Worm (Caenorhabditis elegans) whole organism, dauer: ENCODE results near the gene srh-104.

Source experiments
- unc-62 ChIP-seq: sonication (generic microtip); optimal IDR thresholded peaks from 2 replicates; lab custom pipeline; 2017; ENCODE audit warnings: missing biosample characterization, missing genetic modification reagents, missing genetic modification characterization

The srh-104 gene

DNA sequence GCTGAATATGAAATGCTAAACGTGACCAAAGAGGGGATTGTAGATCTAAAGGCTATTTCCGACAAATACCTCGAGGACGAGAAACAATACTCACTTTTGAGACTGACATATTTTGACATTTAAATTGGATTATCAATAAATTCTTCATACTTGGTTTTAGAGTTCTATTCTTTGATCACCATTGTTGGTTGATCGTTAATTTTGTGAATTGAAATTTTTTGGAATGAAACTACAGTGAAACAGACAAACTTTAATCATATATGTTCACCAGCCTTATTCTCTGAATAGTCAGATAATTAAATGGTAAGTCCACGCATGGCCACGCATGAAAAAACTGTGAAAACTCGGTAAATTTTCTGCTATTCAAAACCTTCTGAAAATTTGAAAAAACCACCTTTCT, 41.4 kb downstream of the srh-104 start, which contains the start of gene F11A5.18:
F11A5.18 (plus strand) TSS at position 301 of the 400 bp plus-strand sequence.
- TF ChIP-seq unc-62 (GFP tag; lab: Kevin White, UChicago) = no peak

DNA sequence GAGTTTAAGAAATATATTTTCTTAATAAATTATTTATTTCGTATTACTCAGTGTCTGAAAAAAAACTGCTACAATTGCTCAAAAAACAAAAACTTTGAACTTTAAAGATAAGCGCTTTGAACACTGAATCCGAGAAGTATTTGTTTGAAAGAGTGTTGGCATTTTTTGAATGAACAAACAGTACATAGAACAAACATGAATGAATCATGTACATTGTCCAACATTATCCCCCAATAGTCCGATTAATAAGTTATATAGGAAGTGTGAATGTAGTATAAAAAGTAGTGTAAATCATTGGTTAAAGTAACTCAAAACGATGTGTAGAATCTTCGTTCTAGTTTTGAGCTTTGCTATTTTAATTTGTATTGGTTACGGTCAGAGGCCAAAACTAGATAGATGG, 42.2 kb downstream of the srh-104 start, which contains the start of gene F11A5.17:
F11A5.17 (plus strand) TSS at position 301 of the 400 bp plus-strand sequence.
- TF ChIP-seq unc-62 (GFP tag; lab: Kevin White, UChicago) = no peak

DNA sequence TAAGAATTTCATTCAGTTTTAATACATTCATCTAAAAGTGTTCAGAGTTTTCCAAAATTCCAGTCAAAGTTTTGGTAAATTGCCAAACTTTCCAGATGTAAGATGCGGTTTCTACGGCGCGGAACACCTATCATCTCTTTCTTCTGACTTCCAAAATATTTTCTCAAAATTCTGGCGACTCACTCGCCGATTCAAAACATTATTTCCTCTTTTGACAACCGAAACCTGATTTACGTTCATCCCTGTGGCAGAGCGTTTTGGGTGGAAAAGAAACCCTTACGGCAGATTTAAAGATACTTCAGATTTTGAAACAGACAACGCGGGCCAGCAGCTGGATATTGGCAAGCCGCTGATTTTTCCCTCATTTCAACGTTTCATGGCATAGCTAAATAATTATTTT, 46.0 kb downstream of the srh-104 start, which contains the start of gene F11A5.5:
F11A5.5 (plus strand) TSS at position 301 of the 400 bp plus-strand sequence.
- no peak for TF ChIP-seq unc-62 (GFP tag; lab: Kevin White, UChicago)

ce11 chrV:16195379-16195778, 48.6 kb downstream of the srh-104 start, which contains the start of gene rabr-3:
Gene rabr-3, plus strand, starts transcription at chrV:16195679.
- no peak for TF ChIP-seq unc-62 (GFP tag; lab: Kevin White, UChicago)

DNA sequence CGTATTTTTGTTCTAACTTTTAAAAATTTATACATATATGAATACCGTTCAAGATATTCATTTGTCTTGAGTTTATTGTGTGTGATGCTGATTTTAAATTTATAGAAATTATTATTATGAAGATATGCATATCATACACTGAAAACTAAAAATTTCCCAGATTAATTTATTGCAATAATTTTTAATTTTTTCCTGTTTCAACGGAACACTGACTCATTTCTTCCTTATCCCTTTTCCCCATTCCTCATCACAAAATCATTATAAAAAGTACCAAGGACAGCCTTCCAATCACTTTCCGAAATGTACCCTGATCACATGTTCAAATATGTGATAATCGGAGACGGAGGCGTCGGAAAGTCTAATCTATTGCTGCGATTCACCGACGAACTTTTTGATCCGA, 49.3 kb downstream of the srh-104 start, which contains the start of gene rabr-4:
rabr-4 (plus strand) TSS at position 301 of the 400 bp plus-strand sequence.
- TF ChIP-seq unc-62 (GFP tag; lab: Kevin White, UChicago) = no peak
